Worm (Caenorhabditis elegans) whole organism, L2 larva: ENCODE measurements around the gene T06D8.9.

Experiments used
- C34F6.9 ChIP-seq: fragments of 150-350 bp; optimal IDR thresholded peaks from 2 replicates; lab custom pipeline; 2014; ENCODE audit warnings: missing biosample characterization, missing genetic modification characterization
- F13H6.1 ChIP-seq: sonication (generic microtip); optimal IDR thresholded peaks from 2 replicates; lab custom pipeline; 2016; ENCODE audit warnings: missing genetic modification characterization, missing compliant biosample characterization
- R02D3.7 ChIP-seq: fragments of 150-350 bp; optimal IDR thresholded peaks from 2 replicates; lab custom pipeline; 2014; ENCODE audit warnings: missing biosample characterization, missing genetic modification characterization
- Y55F3AM.14 ChIP-seq: fragments of 200-800 bp; sonication (Bioruptor generic); optimal IDR thresholded peaks from 2 replicates; lab custom pipeline; 2018; ENCODE audit warnings: mild to moderate bottlenecking, missing genetic modification characterization, missing compliant biosample characterization
- ZK546.5 ChIP-seq: sonication (generic microtip); optimal IDR thresholded peaks from 2 replicates; lab custom pipeline; 2017; ENCODE audit warnings: missing biosample characterization, missing genetic modification characterization
- alr-1 ChIP-seq: fragments of 150-350 bp; optimal IDR thresholded peaks from 2 replicates; lab custom pipeline; 2014; ENCODE audit warnings: missing biosample characterization, missing genetic modification characterization
- ama-1 ChIP-seq: fragments of 150-350 bp; optimal IDR thresholded peaks from 2 replicates; lab custom pipeline; 2018; ENCODE audit warnings: inconsistent platforms
- blmp-1 ChIP-seq: sonication (generic microtip); optimal IDR thresholded peaks from 2 replicates; lab custom pipeline; 2017; ENCODE audit warnings: missing genetic modification characterization, mild to moderate bottlenecking, missing compliant biosample characterization, antibody characterized with exemption, moderate library complexity; ENCODE audit not compliant: insufficient read depth
- ceh-16 ChIP-seq: fragments of 150-350 bp; optimal IDR thresholded peaks from 2 replicates; lab custom pipeline; 2014; ENCODE audit warnings: missing biosample characterization, missing genetic modification characterization
- ceh-82 ChIP-seq: fragments of 150-350 bp; optimal IDR thresholded peaks from 2 replicates; lab custom pipeline; 2014; ENCODE audit warnings: missing biosample characterization, missing genetic modification characterization
- dmd-4 ChIP-seq: sonication (generic microtip); optimal IDR thresholded peaks from 2 replicates; lab custom pipeline; 2017; ENCODE audit warnings: missing biosample characterization, missing genetic modification characterization
- elt-1 ChIP-seq: fragments of 150-350 bp; optimal IDR thresholded peaks from 2 replicates; lab custom pipeline; 2014; ENCODE audit warnings: missing biosample characterization, missing genetic modification characterization
- elt-3 ChIP-seq: sonication (generic microtip); optimal IDR thresholded peaks from 2 replicates; lab custom pipeline; 2017; ENCODE audit warnings: missing biosample characterization, missing genetic modification characterization
- fos-1 ChIP-seq: fragments of 150-350 bp; optimal IDR thresholded peaks from 2 replicates; lab custom pipeline; 2014; ENCODE audit warnings: missing biosample characterization, missing genetic modification characterization
- gmeb-1 ChIP-seq: fragments of 150-350 bp; optimal IDR thresholded peaks from 2 replicates; lab custom pipeline; 2014; ENCODE audit warnings: missing biosample characterization, missing genetic modification characterization
- lin-11 ChIP-seq: fragments of 150-350 bp; sonication (generic microtip); optimal IDR thresholded peaks from 2 replicates; lab custom pipeline; 2014; ENCODE audit warnings: missing biosample characterization, missing genetic modification characterization, inconsistent platforms, mixed read lengths
- lin-39 ChIP-seq: fragments of 150-350 bp; optimal IDR thresholded peaks from 2 replicates; lab custom pipeline; 2014; ENCODE audit warnings: missing biosample characterization, missing genetic modification reagents, missing genetic modification characterization
- mab-5 ChIP-seq: fragments of 150-350 bp; optimal IDR thresholded peaks from 2 replicates; lab custom pipeline; 2014; ENCODE audit warnings: missing biosample characterization, missing genetic modification characterization
- mbf-1 ChIP-seq: sonication (generic microtip); optimal IDR thresholded peaks from 2 replicates; lab custom pipeline; 2017; ENCODE audit warnings: missing biosample characterization, missing genetic modification characterization
- mdl-1 ChIP-seq, 2 experiments: fragments of 150-350 bp in 1 of 2; sonication (generic microtip) in 1 of 2; optimal IDR thresholded peaks; 2 replicates each; lab custom pipeline; 2017; ENCODE audit warnings: missing biosample characterization in 2 of 2, missing genetic modification characterization in 2 of 2
- nhr-10 ChIP-seq: sonication (generic microtip); optimal IDR thresholded peaks from 2 replicates; lab custom pipeline; 2017; ENCODE audit warnings: missing biosample characterization, missing genetic modification characterization
- nhr-11 ChIP-seq: fragments of 150-350 bp; optimal IDR thresholded peaks from 2 replicates; lab custom pipeline; 2014; ENCODE audit warnings: missing biosample characterization, missing genetic modification characterization
- nhr-12 ChIP-seq: fragments of 150-350 bp; optimal IDR thresholded peaks from 2 replicates; lab custom pipeline; 2014; ENCODE audit warnings: missing biosample characterization, missing genetic modification characterization
- nhr-129 ChIP-seq: fragments of 150-350 bp; optimal IDR thresholded peaks from 2 replicates; lab custom pipeline; 2014; ENCODE audit warnings: missing biosample characterization, missing genetic modification characterization
- nhr-21 ChIP-seq: fragments of 150-350 bp; optimal IDR thresholded peaks from 2 replicates; lab custom pipeline; 2014; ENCODE audit warnings: missing biosample characterization, missing genetic modification characterization
- nhr-23 ChIP-seq: fragments of 150-350 bp; optimal IDR thresholded peaks from 2 replicates; lab custom pipeline; 2014; ENCODE audit warnings: missing biosample characterization, missing genetic modification reagents, missing genetic modification characterization
- nhr-237 ChIP-seq: fragments of 150-350 bp; optimal IDR thresholded peaks from 2 replicates; lab custom pipeline; 2014; ENCODE audit warnings: missing biosample characterization, missing genetic modification characterization
- nhr-25 ChIP-seq: fragments of 150-350 bp; sonication (generic microtip); optimal IDR thresholded peaks from 3 replicates; lab custom pipeline; 2014; ENCODE audit warnings: missing biosample characterization, missing genetic modification characterization
- nhr-6 ChIP-seq: fragments of 150-350 bp; optimal IDR thresholded peaks from 2 replicates; lab custom pipeline; 2014; ENCODE audit warnings: missing biosample characterization, missing genetic modification characterization
- nhr-77 ChIP-seq: fragments of 150-350 bp; optimal IDR thresholded peaks from 2 replicates; lab custom pipeline; 2014; ENCODE audit warnings: missing biosample characterization, missing genetic modification characterization
- peb-1 ChIP-seq: fragments of 150-350 bp; optimal IDR thresholded peaks from 2 replicates; lab custom pipeline; 2014; ENCODE audit warnings: missing biosample characterization, missing genetic modification characterization
- sem-4 ChIP-seq: fragments of 150-350 bp; optimal IDR thresholded peaks from 2 replicates; lab custom pipeline; 2014; ENCODE audit warnings: missing biosample characterization, missing genetic modification reagents, missing genetic modification characterization
- sma-3 ChIP-seq: sonication (generic microtip); optimal IDR thresholded peaks from 2 replicates; lab custom pipeline; 2016; ENCODE audit warnings: missing genetic modification reagents, missing genetic modification characterization, missing compliant biosample characterization
- sma-9 ChIP-seq, 2 experiments: fragments of 150-350 bp in 1 of 2; sonication (generic microtip) in 1 of 2; optimal IDR thresholded peaks; 2 replicates each; lab custom pipeline; 2014 to 2016; ENCODE audit warnings: missing genetic modification characterization in 2 of 2, mild to moderate bottlenecking in 1 of 2, missing biosample characterization in 1 of 2, missing compliant biosample characterization in 1 of 2, missing genetic modification reagents in 1 of 2, moderate library complexity in 1 of 2
- unc-39 ChIP-seq: fragments of 150-350 bp; optimal IDR thresholded peaks from 2 replicates; lab custom pipeline; 2014; ENCODE audit warnings: missing biosample characterization, missing genetic modification characterization
- unc-62 ChIP-seq: fragments of 150-350 bp; optimal IDR thresholded peaks from 2 replicates; lab custom pipeline; 2014; ENCODE audit warnings: missing biosample characterization, missing genetic modification reagents, missing genetic modification characterization
- zag-1 ChIP-seq: fragments of 150-350 bp; optimal IDR thresholded peaks from 2 replicates; lab custom pipeline; 2014; ENCODE audit warnings: missing biosample characterization, missing genetic modification characterization
- ztf-11 ChIP-seq: sonication (generic microtip); optimal IDR thresholded peaks from 2 replicates; lab custom pipeline; 2017; ENCODE audit warnings: missing biosample characterization, missing genetic modification characterization
- ztf-4 ChIP-seq: fragments of 150-350 bp; optimal IDR thresholded peaks from 2 replicates; lab custom pipeline; 2014; ENCODE audit warnings: missing biosample characterization, missing genetic modification characterization

The T06D8.9 gene

ce11 chrII:11237099-11237498 lies 2.3 kb upstream of the T06D8.9 start, which contains the start of gene fndc-1:
fndc-1 (minus strand) TSS chrII:11237325.
- TF ChIP-seq R02D3.7 (tag; lab: Kevin White, UChicago) (no peak), sma-3 (GFP tag; lab: Kevin White, UChicago) (no peak), ceh-16 (tag; lab: Kevin White, UChicago) (no peak), alr-1 (no peak), ZK546.5 (tag; lab: Kevin White, UChicago) (no peak), Y55F3AM.14 (no peak), mdl-1 (tag; optimal IDR thresholded peaks at IDR 0.05; lab: Kevin White, UChicago) (no peak), elt-1 (tag; lab: Kevin White, UChicago) (no peak), nhr-77 (tag; lab: Kevin White, UChicago) (no peak), nhr-25 (tag; lab: Kevin White, UChicago) (no peak), ztf-11 (tag; lab: Kevin White, UChicago) (no peak), zag-1 (no peak), ztf-4 (tag; lab: Kevin White, UChicago) (no peak), unc-39 (tag; lab: Kevin White, UChicago) (no peak), elt-3 (tag; lab: Kevin White, UChicago) (no peak), peb-1 (tag; lab: Kevin White, UChicago) (no peak), mbf-1 (no peak), gmeb-1 (no peak), nhr-129 (tag; lab: Kevin White, UChicago) (no peak), nhr-11 (tag; lab: Kevin White, UChicago) (no peak)
- TF ChIP-seq, all 48 proteins: peak for 0

- TF ChIP-seq R02D3.7 (tag; lab: Kevin White, UChicago) (no peak), nhr-10 (no peak), nhr-21 (tag; lab: Kevin White, UChicago) (no peak), mdl-1 (tag; optimal IDR thresholded peaks at IDR 0.05; lab: Kevin White, UChicago) (no peak), sma-9 (GFP tag; optimal IDR thresholded peaks at IDR 0.05; lab: Kevin White, UChicago) (no peak), sma-9 (tag; optimal IDR thresholded peaks at IDR 0.05; lab: Kevin White, UChicago) (no peak), blmp-1 (tag; lab: Kevin White, UChicago) (no peak), lin-39 (tag; lab: Kevin White, UChicago) (no peak), nhr-25 (tag; lab: Kevin White, UChicago) (no peak), nhr-237 (tag; lab: Kevin White, UChicago) (no peak), fos-1 (tag; lab: Kevin White, UChicago) (no peak), ZK546.5 (tag; lab: Kevin White, UChicago) (no peak)
These were observed 817 bp downstream of the T06D8.9 start for ce11 chrII:11240214-11240613.

DNA sequence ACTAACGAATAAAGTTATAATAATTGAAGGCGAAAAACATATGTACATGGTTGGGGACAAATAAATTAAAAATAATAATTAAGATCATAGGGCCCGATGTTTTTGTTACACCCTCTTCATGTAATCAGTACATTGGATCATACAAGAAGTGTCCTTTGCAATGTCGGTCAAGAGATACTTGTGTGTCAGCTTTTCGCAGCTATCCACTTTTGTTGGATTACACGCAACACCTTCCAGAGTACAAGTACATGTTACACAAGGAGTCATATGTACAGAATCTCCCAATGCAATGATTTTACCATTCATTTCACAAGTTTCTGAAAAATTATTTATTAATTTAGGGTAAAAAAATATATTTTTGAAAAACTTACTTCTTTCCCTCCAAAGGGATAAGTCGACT lies 1.6 kb downstream of the T06D8.9 start:
- TF ChIP-seq nhr-12 (tag; lab: Kevin White, UChicago) (no peak), gmeb-1 (no peak), nhr-6 (no peak), nhr-77 (tag; lab: Kevin White, UChicago) (no peak), peb-1 (tag; lab: Kevin White, UChicago) (no peak), sem-4 (no peak), ztf-11 (tag; lab: Kevin White, UChicago) (no peak), nhr-23 (no peak), ama-1 (lab: Kevin White, UChicago) (no peak), fos-1 (tag; lab: Kevin White, UChicago) (no peak), nhr-11 (tag; lab: Kevin White, UChicago) (no peak), dmd-4 (tag; lab: Kevin White, UChicago) (no peak), nhr-129 (tag; lab: Kevin White, UChicago) (no peak), R02D3.7 (tag; lab: Kevin White, UChicago) (no peak), F13H6.1 (no peak), ceh-82 (tag; lab: Kevin White, UChicago) (no peak), lin-11 (tag; lab: Kevin White, UChicago) (no peak)
- TF ChIP-seq, all 48 proteins: peak for 0

ce11 chrII:11241497-11241896 lies 2.1 kb downstream of the T06D8.9 start:
- TF ChIP-seq unc-39 (tag; lab: Kevin White, UChicago) (no peak), mab-5 (no peak), nhr-129 (tag; lab: Kevin White, UChicago) (no peak), C34F6.9 (no peak), nhr-11 (tag; lab: Kevin White, UChicago) (no peak), dmd-4 (tag; lab: Kevin White, UChicago) (no peak), nhr-12 (tag; lab: Kevin White, UChicago) (no peak), ama-1 (lab: Kevin White, UChicago) (no peak), nhr-25 (tag; lab: Kevin White, UChicago) (no peak), blmp-1 (tag; lab: Kevin White, UChicago) (no peak), nhr-10 (no peak), Y55F3AM.14 (no peak), mdl-1 (tag; optimal IDR thresholded peaks at IDR 0.05; lab: Kevin White, UChicago) (no peak), ceh-16 (tag; lab: Kevin White, UChicago) (no peak), R02D3.7 (tag; lab: Kevin White, UChicago) (no peak), unc-62 (no peak), ceh-82 (tag; lab: Kevin White, UChicago) (no peak), sem-4 (no peak)
